Worm (Caenorhabditis elegans): Measurements from ENCODE around the gene T28C12.2.

DNA sequence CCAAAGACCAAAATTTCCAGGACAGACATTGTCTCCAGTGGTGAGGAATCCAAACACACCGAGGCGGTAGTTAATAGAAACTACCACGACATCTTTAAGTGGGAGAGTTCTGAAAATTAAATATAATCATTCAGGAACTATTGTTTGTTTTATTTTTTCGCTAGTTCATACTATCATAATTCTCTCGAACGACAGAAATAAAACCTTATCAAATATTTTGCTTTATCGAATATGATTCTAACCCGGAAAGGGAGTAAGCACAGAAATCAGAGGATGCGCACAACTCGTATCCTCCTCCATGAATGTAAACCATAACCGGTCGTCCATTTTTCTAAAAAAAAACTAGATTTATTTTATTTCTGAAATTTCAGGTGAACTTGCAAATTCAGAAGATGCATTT, 35.8 kb downstream of the T28C12.2 start:
- TF ChIP-seq skn-1 (tag; optimal IDR thresholded peaks at IDR 0.05) = no peak
- TF ChIP-seq unc-39 (tag; optimal IDR thresholded peaks at IDR 0.05) = no peak
- no peak for TF ChIP-seq nhr-11 (tag; optimal IDR thresholded peaks at IDR 0.05)
- no peak for TF ChIP-seq lin-39 (tag; optimal IDR thresholded peaks at IDR 0.05)
- no peak for TF ChIP-seq ceh-82 (tag; optimal IDR thresholded peaks at IDR 0.05)
- no peak for TF ChIP-seq ZK546.5 (tag; optimal IDR thresholded peaks at IDR 0.05)
- no peak for TF ChIP-seq nhr-237 (tag; optimal IDR thresholded peaks at IDR 0.05)
- TF ChIP-seq snpc-4 (tag; optimal IDR thresholded peaks at IDR 0.05) = no peak
- no peak for TF ChIP-seq ztf-11 (tag; optimal IDR thresholded peaks at IDR 0.05)
- no peak for TF ChIP-seq blmp-1 (tag; optimal IDR thresholded peaks at IDR 0.05; ENCODE audit: insufficient read depth)
- TF ChIP-seq Y55F3AM.14 (GFP tag; optimal IDR thresholded peaks at IDR 0.05) = no peak
- no peak for TF ChIP-seq sma-9 (GFP tag; optimal IDR thresholded peaks at IDR 0.05)
- TF ChIP-seq sma-9 (tag; optimal IDR thresholded peaks at IDR 0.05) = no peak

Data from whole organism, L2 larva.